Worm (Caenorhabditis elegans) whole organism, L4 larva: Measurements from ENCODE around the gene F56D6.18.

ENCODE experiments used
- D1046.2 ChIP-seq: fragments of 200-800 bp; sonication (Bioruptor generic); IDR thresholded peaks from 2 replicates; pipeline ENCODE4 v1.3.6; 2022; ENCODE audit warnings: missing genetic modification characterization, missing compliant biosample characterization
- F26F4.8 ChIP-seq: fragments of 200-800 bp; sonication (Bioruptor generic); conservative IDR thresholded peaks from 2 replicates; pipeline ENCODE4 v1.3.6; 2022; ENCODE audit warnings: missing genetic modification characterization, missing compliant biosample characterization
- F49E8.2 ChIP-seq: sonication (generic microtip); optimal IDR thresholded peaks from 2 replicates; lab custom pipeline; 2016; ENCODE audit warnings: missing compliant biosample characterization, mild to moderate bottlenecking, missing genetic modification characterization, borderline replicate concordance
- Y105C5A.15 ChIP-seq: fragments of 200-800 bp; sonication (Bioruptor generic); IDR thresholded peaks from 2 replicates; pipeline ENCODE4 v1.3.6; 2022; ENCODE audit warnings: missing genetic modification characterization, missing compliant biosample characterization
- Y48G9A.11 ChIP-seq: fragments of 200-800 bp; sonication (Bioruptor generic); IDR thresholded peaks from 2 replicates; pipeline ENCODE4 v1.3.6; 2022; ENCODE audit warnings: missing genetic modification reagents, missing genetic modification characterization, missing compliant biosample characterization
- ZK337.2 ChIP-seq: fragments of 200-800 bp; sonication (Bioruptor generic); IDR thresholded peaks from 2 replicates; pipeline ENCODE4 v1.3.6; 2022; ENCODE audit warnings: missing genetic modification reagents, missing genetic modification characterization, missing compliant biosample characterization
- ama-1 ChIP-seq: fragments of 150-350 bp; optimal IDR thresholded peaks from 2 replicates; lab custom pipeline; 2014; ENCODE audit warnings: inconsistent platforms, mixed read lengths
- arid-1 ChIP-seq: fragments of 200-800 bp; sonication (Bioruptor generic); conservative IDR thresholded peaks from 2 replicates; pipeline ENCODE4 v1.3.6; 2022; ENCODE audit warnings: missing genetic modification reagents, missing genetic modification characterization, missing compliant biosample characterization
- ceh-20 ChIP-seq: fragments of 200-800 bp; sonication (Bioruptor generic); IDR thresholded peaks from 2 replicates; pipeline ENCODE4 v1.3.6; 2022; ENCODE audit warnings: missing genetic modification reagents, missing genetic modification characterization, missing compliant biosample characterization
- ceh-28 ChIP-seq: fragments of 150-350 bp; optimal IDR thresholded peaks from 2 replicates; lab custom pipeline; 2014; ENCODE audit warnings: missing biosample characterization, missing genetic modification reagents, missing genetic modification characterization
- ceh-32 ChIP-seq: sonication (generic microtip); optimal IDR thresholded peaks from 2 replicates; lab custom pipeline; 2016; ENCODE audit warnings: mild to moderate bottlenecking, missing genetic modification characterization, missing compliant biosample characterization; ENCODE audit not compliant: poor library complexity
- ceh-82 ChIP-seq: sonication (generic microtip); optimal IDR thresholded peaks from 2 replicates; lab custom pipeline; 2017; ENCODE audit warnings: missing biosample characterization, missing genetic modification characterization
- cey-2 ChIP-seq: sonication (generic microtip); optimal IDR thresholded peaks from 3 replicates; lab custom pipeline; 2017; ENCODE audit warnings: missing genetic modification characterization, mild to moderate bottlenecking, missing compliant biosample characterization, antibody characterized with exemption, borderline replicate concordance; ENCODE audit not compliant: insufficient read depth
- ctbp-1 ChIP-seq: fragments of 200-800 bp; sonication (Bioruptor generic); IDR thresholded peaks from 2 replicates; pipeline ENCODE4 v1.3.6; 2022; ENCODE audit warnings: missing genetic modification reagents, missing genetic modification characterization, missing compliant biosample characterization
- dmd-6 ChIP-seq: fragments of 200-800 bp; sonication (Bioruptor generic); IDR thresholded peaks from 2 replicates; pipeline ENCODE4 v1.3.6; 2022; ENCODE audit warnings: missing genetic modification reagents, missing genetic modification characterization, missing compliant biosample characterization
- dmd-8 ChIP-seq: fragments of 200-800 bp; sonication (Bioruptor generic); IDR thresholded peaks from 2 replicates; pipeline ENCODE4 v1.3.6; 2022; ENCODE audit warnings: missing genetic modification characterization, missing compliant biosample characterization
- duxl-1 ChIP-seq: sonication (generic microtip); optimal IDR thresholded peaks from 2 replicates; lab custom pipeline; 2016; ENCODE audit warnings: mild to moderate bottlenecking, missing genetic modification characterization, moderate library complexity, missing compliant biosample characterization; ENCODE audit not compliant: poor library complexity
- dve-1 ChIP-seq: sonication (generic microtip); optimal IDR thresholded peaks from 2 replicates; lab custom pipeline; 2017; ENCODE audit warnings: antibody characterized with exemption, mild to moderate bottlenecking, missing genetic modification characterization, missing compliant biosample characterization; ENCODE audit not compliant: insufficient read depth
- egl-43 ChIP-seq: fragments of 200-800 bp; sonication (Bioruptor generic); IDR thresholded peaks from 2 replicates; pipeline ENCODE4 v1.3.6; 2022; ENCODE audit warnings: missing genetic modification reagents, missing genetic modification characterization, missing compliant biosample characterization
- fos-1 ChIP-seq: fragments of 150-350 bp; optimal IDR thresholded peaks from 2 replicates; lab custom pipeline; 2014; ENCODE audit warnings: missing biosample characterization, missing genetic modification characterization
- lin-15B ChIP-seq: fragments of 150-350 bp; sonication (generic microtip); optimal IDR thresholded peaks from 3 replicates; lab custom pipeline; 2014; ENCODE audit warnings: missing biosample characterization, missing genetic modification characterization
- lin-39 ChIP-seq: fragments of 150-350 bp; optimal IDR thresholded peaks from 2 replicates; lab custom pipeline; 2014; ENCODE audit warnings: missing biosample characterization, missing genetic modification reagents, missing genetic modification characterization
- lir-3 ChIP-seq: sonication (generic microtip); optimal IDR thresholded peaks from 2 replicates; lab custom pipeline; 2016; ENCODE audit warnings: mild to moderate bottlenecking, missing genetic modification characterization, missing compliant biosample characterization
- lsy-2 ChIP-seq, 2 experiments: fragments of 150-350 bp in 1 of 2; sonication (generic microtip) in 1 of 2; optimal IDR thresholded peaks; 2 replicates each; lab custom pipeline; 2014 to 2017; ENCODE audit warnings: missing biosample characterization in 2 of 2, missing genetic modification characterization in 2 of 2
- mdl-1 ChIP-seq, 2 experiments: fragments of 150-350 bp in 1 of 2; sonication (generic microtip) in 1 of 2; optimal IDR thresholded peaks; 2 replicates each; lab custom pipeline; 2014 to 2017; ENCODE audit warnings: missing biosample characterization in 2 of 2, missing genetic modification characterization in 2 of 2
- mxl-3 ChIP-seq: fragments of 200-800 bp; sonication (Bioruptor generic); optimal IDR thresholded peaks from 2 replicates; lab custom pipeline; 2018; ENCODE audit warnings: mild to moderate bottlenecking, missing genetic modification characterization, missing compliant biosample characterization
- nhr-237 ChIP-seq: sonication (generic microtip); optimal IDR thresholded peaks from 2 replicates; lab custom pipeline; 2017; ENCODE audit warnings: missing biosample characterization, missing genetic modification characterization
- nhr-42 ChIP-seq: fragments of 200-800 bp; sonication (Bioruptor generic); IDR thresholded peaks from 2 replicates; pipeline ENCODE4 v1.3.6; 2022; ENCODE audit warnings: missing genetic modification characterization, missing compliant biosample characterization
- nhr-48 ChIP-seq: sonication (generic microtip); optimal IDR thresholded peaks from 2 replicates; lab custom pipeline; 2016; ENCODE audit warnings: mild to moderate bottlenecking, missing genetic modification characterization, missing compliant biosample characterization
- pqm-1 ChIP-seq: sonication (generic microtip); optimal IDR thresholded peaks from 2 replicates; lab custom pipeline; 2017; ENCODE audit warnings: missing biosample characterization, missing genetic modification characterization
- saeg-2 ChIP-seq: fragments of 200-800 bp; sonication (Bioruptor generic); IDR thresholded peaks from 2 replicates; pipeline ENCODE4 v1.3.6; 2022; ENCODE audit warnings: missing genetic modification reagents, missing genetic modification characterization, missing compliant biosample characterization
- set-16 ChIP-seq: fragments of 200-800 bp; sonication (Bioruptor generic); IDR thresholded peaks from 2 replicates; pipeline ENCODE4 v1.3.6; 2022; ENCODE audit warnings: missing genetic modification reagents, missing genetic modification characterization, missing compliant biosample characterization
- skn-1 ChIP-seq: fragments of 150-350 bp; optimal IDR thresholded peaks from 2 replicates; lab custom pipeline; 2014; ENCODE audit warnings: missing biosample characterization, missing genetic modification characterization
- snpc-1.2 ChIP-seq: fragments of 200-800 bp; sonication (Bioruptor generic); IDR thresholded peaks from 2 replicates; pipeline ENCODE4 v1.3.6; 2022; ENCODE audit warnings: missing genetic modification reagents, missing genetic modification characterization, missing compliant biosample characterization
- tra-1 ChIP-seq: fragments of 200-800 bp; sonication (Bioruptor generic); IDR thresholded peaks from 2 replicates; pipeline ENCODE4 v1.3.6; 2022; ENCODE audit warnings: missing genetic modification reagents, missing genetic modification characterization, missing compliant biosample characterization
- unc-130 ChIP-seq: sonication (generic microtip); optimal IDR thresholded peaks from 2 replicates; lab custom pipeline; 2016; ENCODE audit warnings: missing genetic modification reagents, missing genetic modification characterization, missing compliant biosample characterization
- zag-1 ChIP-seq: fragments of 150-350 bp; optimal IDR thresholded peaks from 2 replicates; lab custom pipeline; 2014; ENCODE audit warnings: missing biosample characterization, missing genetic modification characterization
- zfp-2 ChIP-seq: sonication (generic microtip); optimal IDR thresholded peaks from 2 replicates; lab custom pipeline; 2016; ENCODE audit warnings: mild to moderate bottlenecking, missing genetic modification characterization, missing compliant biosample characterization
- ztf-7 ChIP-seq: fragments of 150-350 bp; optimal IDR thresholded peaks from 2 replicates; lab custom pipeline; 2014; ENCODE audit warnings: missing biosample characterization, missing genetic modification characterization

F56D6.18 gene

ce11 chrIV:3909114-3909513 lies 2.6 kb downstream of the F56D6.18 start, which contains the start of gene F56D6.13:
F56D6.13 (plus strand) TSS chrIV:3909414.
- no peak for TF ChIP-seq lin-15B (tag; lab: Kevin White, UChicago)
- TF ChIP-seq nhr-48 (tag; lab: Kevin White, UChicago): no peak
- no peak for TF ChIP-seq tra-1 (GFP tag; lab: Robert Waterston, UW)
- no peak for TF ChIP-seq dmd-6 (GFP tag; lab: Robert Waterston, UW)
- no peak for TF ChIP-seq skn-1 (tag; lab: Kevin White, UChicago)
- TF ChIP-seq mxl-3 (GFP tag; lab: Kevin White, UChicago): no peak
- no peak for TF ChIP-seq ztf-7 (tag; lab: Kevin White, UChicago)
- TF ChIP-seq dmd-8 (GFP tag; lab: Robert Waterston, UW): no peak
- no peak for TF ChIP-seq duxl-1
- TF ChIP-seq F49E8.2 (tag; lab: Kevin White, UChicago): no peak
- TF ChIP-seq nhr-237 (tag; lab: Kevin White, UChicago): no peak
- no peak for TF ChIP-seq zfp-2 (tag; lab: Kevin White, UChicago)
- no peak for TF ChIP-seq nhr-42 (GFP tag; lab: Robert Waterston, UW)
- no peak for TF ChIP-seq ceh-28 (tag; lab: Kevin White, UChicago)
- TF ChIP-seq dve-1 (tag; lab: Kevin White, UChicago): no peak
- no peak for TF ChIP-seq lsy-2 (tag; optimal IDR thresholded peaks at IDR 0.05; lab: Kevin White, UChicago)
- TF ChIP-seq snpc-1.2: no peak
- no peak for TF ChIP-seq zag-1 (tag; lab: Kevin White, UChicago)
- no peak for TF ChIP-seq ZK337.2 (GFP tag; lab: Robert Waterston, UW)
- TF ChIP-seq egl-43 (GFP tag; lab: Robert Waterston, UW): no peak

ce11 chrIV:3907506-3908188 lies 4.1 kb downstream of the F56D6.18 start, which contains the start of the genes F56D6.22 and F56D6.12:
F56D6.22 (minus strand) TSS chrIV:3907606.
F56D6.12 (plus strand) TSS chrIV:3908138.
- TF ChIP-seq saeg-2 (GFP tag; lab: Robert Waterston, UW) (no peak), ztf-7 (tag; lab: Kevin White, UChicago) (no peak), skn-1 (tag; lab: Kevin White, UChicago) (no peak), set-16 (GFP tag; lab: Robert Waterston, UW) (no peak), Y48G9A.11 (GFP tag; lab: Robert Waterston, UW) (no peak), F26F4.8 (no peak), cey-2 (tag; lab: Kevin White, UChicago) (no peak), lin-39 (no peak), D1046.2 (no peak)

DNA sequence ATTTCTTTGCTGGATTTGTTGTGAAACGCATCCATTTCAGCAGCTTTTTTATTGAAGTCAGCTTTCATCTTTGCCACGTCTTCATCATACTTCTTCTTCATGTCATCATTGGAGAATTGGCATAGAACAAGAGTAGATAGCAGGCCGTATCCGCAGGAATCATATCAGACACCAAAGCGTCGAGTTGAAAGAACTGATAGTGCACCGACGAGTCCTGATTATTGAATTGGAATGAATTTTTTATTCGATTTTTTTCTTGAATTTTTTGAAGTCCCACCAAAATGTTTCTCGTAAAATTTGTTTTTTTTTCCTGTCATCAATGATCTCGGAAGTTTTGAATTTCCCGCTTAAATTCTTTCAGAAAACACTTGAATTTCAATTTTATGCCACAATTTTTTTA lies 5.4 kb downstream of the F56D6.18 start, which contains the start of gene F56D6.11:
Gene F56D6.11, minus strand, starts transcription at position 101 of the 400 bp plus-strand sequence.
- TF ChIP-seq mxl-3 (GFP tag; lab: Kevin White, UChicago): no peak
- no peak for TF ChIP-seq lir-3 (tag; lab: Kevin White, UChicago)
- no peak for TF ChIP-seq ceh-82
- no peak for TF ChIP-seq ceh-32
- no peak for TF ChIP-seq mdl-1 (tag; optimal IDR thresholded peaks at IDR 0.05; lab: Kevin White, UChicago)
- TF ChIP-seq pqm-1 (tag; lab: Kevin White, UChicago): no peak
- TF ChIP-seq egl-43 (GFP tag; lab: Robert Waterston, UW): no peak

DNA sequence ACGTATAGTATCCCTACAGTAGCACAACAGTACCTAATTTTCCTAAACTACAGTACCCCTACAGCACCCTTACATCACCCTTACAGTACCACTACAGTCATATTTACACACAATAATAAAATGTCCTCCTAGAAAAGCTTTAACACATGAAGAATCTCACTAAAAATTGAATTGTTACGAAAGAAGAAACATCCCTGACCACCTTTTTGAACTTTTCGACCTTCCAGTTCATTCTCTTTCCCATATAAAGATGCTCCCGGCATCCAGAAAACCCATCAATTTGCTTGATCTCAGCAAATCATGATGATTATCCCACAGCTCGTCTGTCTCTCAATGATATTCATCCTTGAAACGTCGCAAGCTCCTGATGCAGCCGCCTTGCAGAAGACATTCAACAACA lies 7.1 kb downstream of the F56D6.18 start, which contains the start of gene F56D6.21:
Gene F56D6.21, plus strand, starts transcription at position 301 of the 400 bp plus-strand sequence.
- TF ChIP-seq dmd-8 (GFP tag; lab: Robert Waterston, UW): no peak
- no peak for TF ChIP-seq Y105C5A.15
- no peak for TF ChIP-seq ctbp-1 (GFP tag; lab: Robert Waterston, UW)
- TF ChIP-seq mxl-3 (GFP tag; lab: Kevin White, UChicago): no peak
- TF ChIP-seq fos-1: no peak
- no peak for TF ChIP-seq ama-1 (lab: Kevin White, UChicago)
- TF ChIP-seq arid-1 (GFP tag; lab: Robert Waterston, UW): no peak
- no peak for TF ChIP-seq unc-130 (GFP tag; lab: Kevin White, UChicago)
- TF ChIP-seq ceh-20 (GFP tag; lab: Robert Waterston, UW): no peak
